Worm (Caenorhabditis elegans): ENCODE measurements around the gene clec-165.

- TF ChIP-seq nhr-43 (tag; optimal IDR thresholded peaks at IDR 0.05; ENCODE audit: poor library complexity, severe bottlenecking): no peak
- TF ChIP-seq nhr-77 (tag; optimal IDR thresholded peaks at IDR 0.05): no peak
- TF ChIP-seq ztf-4 (tag; optimal IDR thresholded peaks at IDR 0.05): no peak
- TF ChIP-seq mdl-1 (tag; optimal IDR thresholded peaks at IDR 0.05): no peak
- no peak for TF ChIP-seq ceh-28 (tag; optimal IDR thresholded peaks at IDR 0.05)
- TF ChIP-seq fkh-10 (GFP tag; optimal IDR thresholded peaks at IDR 0.05): no peak
- no peak for TF ChIP-seq zag-1 (tag; optimal IDR thresholded peaks at IDR 0.05)
- TF ChIP-seq snpc-4 (tag; optimal IDR thresholded peaks at IDR 0.05): no peak
Measured at ce11 chrIV:1245244-1245643, 1.4 kb downstream of the clec-165 start, which contains the start of gene F38A1.9.
